Fruit fly (Drosophila melanogaster): ENCODE results near the gene corto.

The corto gene

DNA sequence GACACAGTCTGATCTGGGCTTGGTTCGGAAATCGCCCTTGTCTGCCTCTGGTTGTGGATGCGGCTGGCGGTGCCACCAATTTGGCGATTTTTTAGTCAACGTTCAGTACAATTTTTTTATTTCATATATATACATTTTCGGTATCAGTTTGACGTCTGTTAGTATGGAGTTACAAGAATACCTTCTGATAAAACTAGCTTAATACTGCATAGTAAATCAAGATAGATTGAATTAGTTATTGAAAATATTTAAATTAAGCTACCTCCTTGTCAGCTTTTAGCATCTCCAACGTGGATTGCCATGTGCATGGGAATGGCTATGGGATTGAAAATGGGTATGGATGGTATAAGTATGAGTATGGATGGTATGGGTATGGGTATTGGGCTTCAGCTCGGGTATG lies 41.8 kb downstream of the corto start:
- TF ChIP-seq EcR (GFP tag; optimal IDR thresholded peaks at IDR 0.05) (no peak), usp (GFP tag; optimal IDR thresholded peaks at IDR 0.05) (no peak), pan (optimal IDR thresholded peaks at IDR 0.05) (no peak), Dll (optimal IDR thresholded peaks at IDR 0.05) (no peak), psq (optimal IDR thresholded peaks at IDR 0.05) (no peak), CG8478 (optimal IDR thresholded peaks at IDR 0.05) (no peak)

DNA sequence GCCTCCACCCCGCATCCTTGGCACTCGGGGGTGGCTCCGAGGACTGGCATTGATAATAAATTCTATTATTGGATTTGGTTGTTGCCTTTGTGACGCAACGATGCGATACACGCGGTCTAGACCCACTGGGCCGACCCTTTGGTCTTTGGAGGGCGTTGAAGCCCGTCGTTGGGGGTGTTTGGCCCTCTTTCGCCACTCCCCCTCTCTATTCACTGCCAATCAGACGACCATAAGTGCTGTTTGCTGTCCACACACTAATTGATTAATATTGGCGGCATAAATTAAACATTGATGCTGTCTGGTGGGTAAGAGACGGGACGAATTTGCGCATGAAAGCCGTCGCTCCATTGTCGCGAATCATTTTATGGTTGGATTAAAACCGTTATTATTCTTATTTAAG lies 42.9 kb downstream of the corto start:
- TF ChIP-seq CG8478 (optimal IDR thresholded peaks at IDR 0.05) (no peak), usp (GFP tag; optimal IDR thresholded peaks at IDR 0.05) (no peak), Dll (optimal IDR thresholded peaks at IDR 0.05) (no peak), pan (optimal IDR thresholded peaks at IDR 0.05) (no peak), EcR (GFP tag; optimal IDR thresholded peaks at IDR 0.05) (no peak)

DNA sequence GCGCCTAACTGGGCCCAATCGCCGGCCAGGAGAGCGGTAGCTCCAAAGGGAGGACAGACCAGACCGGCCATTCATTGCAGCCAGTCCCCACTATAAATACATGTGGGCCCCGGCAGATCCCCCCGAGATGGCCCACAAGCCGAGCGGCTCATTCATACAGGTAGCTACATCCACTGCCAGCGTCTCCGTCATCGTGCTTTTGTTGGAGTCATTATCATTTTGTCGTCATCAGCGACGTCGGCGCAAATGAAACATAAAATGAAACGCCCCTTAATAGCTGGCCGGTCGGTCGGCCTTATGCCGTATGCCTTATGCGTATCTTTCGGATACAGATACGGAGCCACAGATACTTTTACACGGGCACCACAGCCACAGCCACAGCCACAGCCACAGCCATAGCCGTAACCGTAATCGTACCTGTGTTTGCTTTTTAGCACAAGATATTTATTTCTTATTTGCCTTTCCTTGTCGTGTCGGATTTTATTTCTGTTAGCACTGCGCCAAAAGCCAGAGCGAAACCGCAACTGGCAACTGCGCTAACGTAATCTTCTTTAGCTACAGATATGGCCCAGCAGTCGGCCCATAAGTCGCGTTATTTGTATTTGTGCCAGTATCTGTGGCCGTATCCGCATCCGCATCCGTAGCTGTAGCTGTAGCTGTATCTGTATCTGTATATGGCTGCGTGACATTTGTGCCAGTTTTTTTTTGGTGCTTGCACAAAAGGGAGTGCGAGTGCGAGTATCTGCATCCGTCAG lies 43.7 kb downstream of the corto start:
- TF ChIP-seq usp (GFP tag; optimal IDR thresholded peaks at IDR 0.05) (no peak), Dll (optimal IDR thresholded peaks at IDR 0.05) (peak; percentile 12), EcR (GFP tag; optimal IDR thresholded peaks at IDR 0.05) (peak in 1 of 2 experiments; percentile 4)

dm6 chr3R:5042057-5042937 lies 44.6 kb downstream of the corto start:
- TF ChIP-seq usp (GFP tag; optimal IDR thresholded peaks at IDR 0.05) (no peak), CG8478 (optimal IDR thresholded peaks at IDR 0.05) (no peak), pan (optimal IDR thresholded peaks at IDR 0.05) (no peak), EcR (GFP tag; optimal IDR thresholded peaks at IDR 0.05) (no peak), psq (optimal IDR thresholded peaks at IDR 0.05) (no peak), Dll (optimal IDR thresholded peaks at IDR 0.05) (no peak)

DNA sequence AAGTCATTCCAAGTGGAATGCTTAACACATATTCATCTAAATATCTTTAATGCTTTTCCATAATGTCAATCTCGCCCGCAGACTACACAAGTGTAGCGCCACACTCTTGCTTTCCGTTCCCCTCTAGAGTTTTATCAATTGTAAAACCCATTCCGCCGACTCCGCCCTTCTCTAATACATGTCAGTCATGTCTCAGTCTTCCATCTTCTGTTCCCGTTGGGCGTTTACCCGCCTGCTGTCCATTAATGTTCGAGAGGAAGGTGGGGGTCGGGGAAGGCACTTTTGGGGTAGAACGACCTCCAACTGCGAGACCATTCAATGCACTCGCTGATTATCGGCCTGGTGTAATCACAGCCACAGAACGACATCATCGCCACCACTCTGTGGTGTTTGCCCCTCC lies 45.5 kb downstream of the corto start:
- TF ChIP-seq EcR (GFP tag; optimal IDR thresholded peaks at IDR 0.05): peak in 1 of 2 experiments; percentile 6
- no peak for TF ChIP-seq CG8478 (optimal IDR thresholded peaks at IDR 0.05)

- TF ChIP-seq EcR (GFP tag; optimal IDR thresholded peaks at IDR 0.05): no peak
- no peak for TF ChIP-seq psq (optimal IDR thresholded peaks at IDR 0.05)
- TF ChIP-seq pan (optimal IDR thresholded peaks at IDR 0.05): no peak
- no peak for TF ChIP-seq Dll (optimal IDR thresholded peaks at IDR 0.05)
- no peak for TF ChIP-seq CG8478 (optimal IDR thresholded peaks at IDR 0.05)
- TF ChIP-seq usp (GFP tag; optimal IDR thresholded peaks at IDR 0.05): no peak
Measured at dm6 chr3R:5040321-5040720, 46.6 kb downstream of the corto start.

- TF ChIP-seq Dll (optimal IDR thresholded peaks at IDR 0.05) (no peak), CG8478 (optimal IDR thresholded peaks at IDR 0.05) (no peak), EcR (GFP tag; optimal IDR thresholded peaks at IDR 0.05) (no peak), psq (optimal IDR thresholded peaks at IDR 0.05) (no peak), usp (GFP tag; optimal IDR thresholded peaks at IDR 0.05) (no peak)
Measured at dm6 chr3R:5038652-5039458, 48.0 kb downstream of the corto start.

DNA sequence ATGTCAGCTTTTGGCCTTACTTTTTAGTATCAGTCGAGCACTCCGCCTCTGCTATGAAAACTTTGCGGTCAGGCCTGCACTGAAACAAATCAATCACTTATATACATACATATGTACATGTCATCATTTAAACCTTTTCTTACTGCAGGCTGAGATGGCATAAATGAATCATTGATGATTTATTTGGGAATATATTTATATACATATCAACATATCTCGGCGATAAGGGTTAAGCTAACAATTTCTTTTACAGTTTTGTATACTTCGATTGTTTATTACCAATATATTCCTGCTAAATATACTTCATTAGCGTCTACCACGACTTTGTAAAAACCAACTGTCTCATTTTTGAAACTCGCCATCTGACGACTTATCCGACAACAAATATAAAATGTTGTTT lies 49.3 kb downstream of the corto start:
- TF ChIP-seq CG8478 (optimal IDR thresholded peaks at IDR 0.05): no peak

dm6 chr3R:5035417-5035941 lies 51.4 kb downstream of the corto start:
- no peak for TF ChIP-seq EcR (GFP tag; optimal IDR thresholded peaks at IDR 0.05)
- no peak for TF ChIP-seq psq (optimal IDR thresholded peaks at IDR 0.05)
- TF ChIP-seq CG8478 (optimal IDR thresholded peaks at IDR 0.05): no peak

dm6 chr3R:5033108-5033722 lies 53.7 kb downstream of the corto start:
- TF ChIP-seq Dll (optimal IDR thresholded peaks at IDR 0.05) (no peak), pan (optimal IDR thresholded peaks at IDR 0.05) (no peak), CG8478 (optimal IDR thresholded peaks at IDR 0.05) (no peak), psq (optimal IDR thresholded peaks at IDR 0.05) (no peak), EcR (GFP tag; optimal IDR thresholded peaks at IDR 0.05) (no peak), usp (GFP tag; optimal IDR thresholded peaks at IDR 0.05) (no peak)

DNA sequence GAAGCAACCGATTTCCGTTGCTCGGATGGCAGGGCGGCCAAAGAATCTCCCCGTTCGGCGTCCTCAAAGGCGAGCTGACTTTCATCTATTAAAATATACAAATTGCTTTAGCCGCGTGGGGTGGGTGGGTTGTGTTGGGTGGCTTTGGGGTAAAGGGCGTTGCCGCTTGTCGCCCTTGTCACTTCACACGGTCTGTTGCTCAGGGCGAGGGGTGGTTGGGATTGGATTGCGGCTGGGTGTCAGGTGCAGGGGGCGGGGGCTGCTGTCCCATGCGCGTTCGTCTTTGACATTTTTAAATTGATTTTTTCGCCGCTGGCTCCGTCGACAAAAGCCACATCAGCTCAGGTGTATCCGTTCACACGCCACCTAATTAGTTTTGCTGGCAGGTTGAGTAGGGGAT lies 54.5 kb downstream of the corto start:
- TF ChIP-seq pan (optimal IDR thresholded peaks at IDR 0.05) (no peak), CG8478 (optimal IDR thresholded peaks at IDR 0.05) (no peak), psq (optimal IDR thresholded peaks at IDR 0.05) (no peak), Dll (optimal IDR thresholded peaks at IDR 0.05) (no peak), usp (GFP tag; optimal IDR thresholded peaks at IDR 0.05) (no peak), EcR (GFP tag; optimal IDR thresholded peaks at IDR 0.05) (no peak)

DNA sequence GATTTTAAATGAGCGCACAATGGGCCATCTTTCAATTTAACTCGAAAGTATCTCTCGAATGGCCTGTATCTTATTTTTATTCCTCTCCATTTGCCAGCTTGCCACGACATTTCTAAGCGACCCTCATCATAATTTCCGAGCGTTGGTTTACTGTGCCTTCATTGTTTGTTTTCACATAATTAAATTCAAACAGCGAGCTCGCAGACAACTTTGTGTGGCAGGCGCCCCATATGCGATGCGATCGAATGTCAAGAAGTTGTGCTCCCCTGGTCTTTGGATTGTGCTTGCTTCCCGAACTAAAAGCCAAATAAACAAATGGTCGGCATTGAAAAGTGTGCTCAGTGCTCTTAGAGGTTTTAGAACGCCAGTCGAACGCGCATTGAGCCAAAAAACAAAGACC lies 55.0 kb downstream of the corto start:
- TF ChIP-seq psq (optimal IDR thresholded peaks at IDR 0.05) (no peak), CG8478 (optimal IDR thresholded peaks at IDR 0.05) (no peak), usp (GFP tag; optimal IDR thresholded peaks at IDR 0.05) (no peak), pan (optimal IDR thresholded peaks at IDR 0.05) (no peak), EcR (GFP tag; optimal IDR thresholded peaks at IDR 0.05) (no peak), Dll (optimal IDR thresholded peaks at IDR 0.05) (no peak)

Data from whole organism.